Worm (Caenorhabditis elegans) whole organism, early embryonic: ENCODE measurements around the gene spd-3.

Experiments used
- B0310.2 ChIP-seq: sonication (generic microtip); optimal IDR thresholded peaks from 2 replicates; lab custom pipeline; 2016; ENCODE audit warnings: mild to moderate bottlenecking, missing genetic modification characterization, missing compliant biosample characterization
- aly-1 ChIP-seq: sonication (generic microtip); optimal IDR thresholded peaks from 2 replicates; lab custom pipeline; 2016; ENCODE audit warnings: missing genetic modification characterization, missing compliant biosample characterization
- ama-1 ChIP-seq: fragments of 150-350 bp; optimal IDR thresholded peaks from 2 replicates; lab custom pipeline; 2014
- ceh-13 ChIP-seq: fragments of 200-800 bp; sonication (Bioruptor generic); optimal IDR thresholded peaks from 2 replicates; lab custom pipeline; 2018; ENCODE audit warnings: mild to moderate bottlenecking, missing genetic modification characterization, missing compliant biosample characterization
- ceh-36 ChIP-seq: sonication (generic microtip); optimal IDR thresholded peaks from 2 replicates; lab custom pipeline; 2016; ENCODE audit warnings: missing genetic modification characterization, inconsistent platforms, missing compliant biosample characterization
- flt-1 ChIP-seq: fragments of 200-800 bp; sonication (Bioruptor generic); IDR thresholded peaks from 2 replicates; pipeline ENCODE4 v1.3.6; 2022; ENCODE audit warnings: missing genetic modification characterization, missing compliant biosample characterization
- hmg-4 ChIP-seq: fragments of 200-800 bp; sonication (Bioruptor generic); optimal IDR thresholded peaks from 2 replicates; lab custom pipeline; 2018; ENCODE audit warnings: mild to moderate bottlenecking, missing genetic modification characterization, missing compliant biosample characterization
- hnd-1 ChIP-seq: sonication (generic microtip); optimal IDR thresholded peaks from 2 replicates; lab custom pipeline; 2016; ENCODE audit warnings: missing genetic modification characterization, missing compliant biosample characterization
- tbx-11 ChIP-seq: fragments of 200-800 bp; sonication (Bioruptor generic); IDR thresholded peaks from 2 replicates; pipeline ENCODE4 v1.3.6; 2022; ENCODE audit warnings: missing genetic modification characterization, missing compliant biosample characterization
- tra-4 ChIP-seq: sonication (generic microtip); optimal IDR thresholded peaks from 2 replicates; lab custom pipeline; 2017; ENCODE audit warnings: missing genetic modification characterization, missing compliant biosample characterization

- TF ChIP-seq aly-1 (tag; lab: Kevin White, UChicago) (no peak), ceh-36 (tag; lab: Kevin White, UChicago) (no peak), ama-1 (lab: Kevin White, UChicago) (no peak), ceh-13 (GFP tag; lab: Kevin White, UChicago) (no peak), flt-1 (no peak), tra-4 (tag; lab: Kevin White, UChicago) (no peak), B0310.2 (no peak), hmg-4 (no peak), tbx-11 (GFP tag; lab: Robert Waterston, UW) (no peak), hnd-1 (tag; lab: Kevin White, UChicago) (no peak)
Observed at ce11 chrIV:6811808-6812207, 49.3 kb downstream of the spd-3 start, which contains the start of gene ceh-48.
